Worm (Caenorhabditis elegans) whole organism, young adult: Measurements from ENCODE around the gene math-10.

ENCODE experiments used
- C17E4.6 ChIP-seq: fragments of 200-800 bp; sonication (Bioruptor generic); IDR thresholded peaks from 2 replicates; pipeline ENCODE4 v1.3.6; 2022; ENCODE audit warnings: missing genetic modification reagents, missing genetic modification characterization, missing compliant biosample characterization
- F22D6.2 ChIP-seq: sonication (generic microtip); optimal IDR thresholded peaks from 2 replicates; lab custom pipeline; 2016; ENCODE audit warnings: mild to moderate bottlenecking, missing genetic modification characterization, missing compliant biosample characterization
- F57A8.1 ChIP-seq: fragments of 200-800 bp; sonication (Bioruptor generic); optimal IDR thresholded peaks from 2 replicates; lab custom pipeline; 2018; ENCODE audit warnings: mild to moderate bottlenecking, missing genetic modification characterization, moderate library complexity, missing compliant biosample characterization
- F57C9.4 ChIP-seq: sonication (generic microtip); optimal IDR thresholded peaks from 2 replicates; lab custom pipeline; 2017; ENCODE audit warnings: mild to moderate bottlenecking, missing genetic modification characterization, missing compliant biosample characterization
- T26A5.8 ChIP-seq: sonication (generic microtip); optimal IDR thresholded peaks from 2 replicates; lab custom pipeline; 2016; ENCODE audit warnings: missing genetic modification characterization, missing compliant biosample characterization
- Y95B8A.8 ChIP-seq: fragments of 200-800 bp; sonication (Bioruptor generic); IDR thresholded peaks from 2 replicates; pipeline ENCODE4 v1.3.6; 2022; ENCODE audit warnings: missing genetic modification reagents, missing genetic modification characterization, missing compliant biosample characterization
- aptf-2 ChIP-seq: fragments of 200-800 bp; sonication (Bioruptor generic); conservative IDR thresholded peaks from 2 replicates; pipeline ENCODE4 v1.3.6; 2022; ENCODE audit warnings: missing genetic modification reagents, missing genetic modification characterization, missing compliant biosample characterization
- atf-7 ChIP-seq: sonication (generic microtip); optimal IDR thresholded peaks from 2 replicates; lab custom pipeline; 2017; ENCODE audit warnings: mild to moderate bottlenecking, missing genetic modification characterization, missing compliant biosample characterization
- bed-2 ChIP-seq: fragments of 200-800 bp; sonication (Bioruptor generic); IDR thresholded peaks from 2 replicates; pipeline ENCODE4 v1.3.6; 2022; ENCODE audit warnings: missing genetic modification reagents, missing genetic modification characterization, missing compliant biosample characterization
- ceh-27 ChIP-seq: fragments of 200-800 bp; sonication (Bioruptor generic); optimal IDR thresholded peaks from 2 replicates; lab custom pipeline; 2018; ENCODE audit warnings: mild to moderate bottlenecking, missing genetic modification characterization, moderate library complexity, missing compliant biosample characterization
- chd-7 ChIP-seq: sonication (generic microtip); optimal IDR thresholded peaks from 2 replicates; lab custom pipeline; 2016; ENCODE audit warnings: mild to moderate bottlenecking, missing genetic modification characterization, moderate library complexity, missing compliant biosample characterization
- dox-1 ChIP-seq: fragments of 200-800 bp; sonication (Bioruptor generic); IDR thresholded peaks from 2 replicates; pipeline ENCODE4 v1.3.6; 2022; ENCODE audit warnings: missing genetic modification reagents, missing genetic modification characterization, missing compliant biosample characterization
- dpff-1 ChIP-seq: sonication (generic microtip); optimal IDR thresholded peaks from 2 replicates; lab custom pipeline; 2017; ENCODE audit warnings: mild to moderate bottlenecking, missing genetic modification characterization, missing compliant biosample characterization
- ets-4 ChIP-seq: fragments of 200-800 bp; sonication (Bioruptor generic); optimal IDR thresholded peaks from 2 replicates; lab custom pipeline; 2018; ENCODE audit warnings: mild to moderate bottlenecking, missing genetic modification characterization, missing compliant biosample characterization
- hmg-1.2 ChIP-seq: fragments of 200-800 bp; sonication (Bioruptor generic); IDR thresholded peaks from 2 replicates; pipeline ENCODE4 v1.3.6; 2022; ENCODE audit warnings: missing genetic modification reagents, missing genetic modification characterization, missing compliant biosample characterization
- hmg-20 ChIP-seq: fragments of 200-800 bp; sonication (Bioruptor generic); IDR thresholded peaks from 2 replicates; pipeline ENCODE4 v1.3.6; 2022; ENCODE audit warnings: missing genetic modification reagents, missing genetic modification characterization, missing compliant biosample characterization
- hrde-1 ChIP-seq: sonication (generic microtip); optimal IDR thresholded peaks from 2 replicates; lab custom pipeline; 2016; ENCODE audit warnings: missing genetic modification characterization, mild to moderate bottlenecking, missing compliant biosample characterization, moderate library complexity, missing genotype, missing genetic modification reagents, borderline replicate concordance
- lag-1 ChIP-seq: fragments of 200-800 bp; sonication (Bioruptor generic); IDR thresholded peaks from 2 replicates; pipeline ENCODE4 v1.3.6; 2022; ENCODE audit warnings: missing genetic modification reagents, missing genetic modification characterization, missing compliant biosample characterization
- lsy-27 ChIP-seq: sonication (generic microtip); optimal IDR thresholded peaks from 2 replicates; lab custom pipeline; 2017; ENCODE audit warnings: missing genetic modification characterization, mild to moderate bottlenecking, missing compliant biosample characterization, antibody characterized with exemption, missing genotype, borderline replicate concordance; ENCODE audit not compliant: insufficient read depth
- mcd-1 ChIP-seq: fragments of 200-800 bp; sonication (Bioruptor generic); IDR thresholded peaks from 2 replicates; pipeline ENCODE4 v1.3.6; 2022; ENCODE audit warnings: missing genetic modification reagents, missing genetic modification characterization, missing compliant biosample characterization
- mel-28 ChIP-seq: sonication (generic microtip); optimal IDR thresholded peaks from 2 replicates; lab custom pipeline; 2016; ENCODE audit warnings: borderline replicate concordance, mild to moderate bottlenecking, missing genetic modification characterization, missing compliant biosample characterization
- nfya-2 ChIP-seq: fragments of 200-800 bp; sonication (Bioruptor generic); IDR thresholded peaks from 2 replicates; pipeline ENCODE4 v1.3.6; 2022; ENCODE audit warnings: missing genetic modification reagents, missing genetic modification characterization, missing compliant biosample characterization
- nfyb-1 ChIP-seq: fragments of 200-800 bp; sonication (Bioruptor generic); IDR thresholded peaks from 2 replicates; pipeline ENCODE4 v1.3.6; 2022; ENCODE audit warnings: missing genetic modification reagents, missing genetic modification characterization, missing compliant biosample characterization
- nhr-80 ChIP-seq: sonication (generic microtip); optimal IDR thresholded peaks from 2 replicates; lab custom pipeline; 2016; ENCODE audit warnings: missing genetic modification characterization, missing compliant biosample characterization
- nhr-90 ChIP-seq: sonication (generic microtip); optimal IDR thresholded peaks from 2 replicates; lab custom pipeline; 2016; ENCODE audit warnings: missing genotype, mild to moderate bottlenecking, missing genetic modification characterization, missing compliant biosample characterization
- rec-8 ChIP-seq, 2 experiments: sonication (generic microtip); optimal IDR thresholded peaks; 2 replicates each; lab custom pipeline; 2016; ENCODE audit warnings: mild to moderate bottlenecking in 2 of 2, missing genetic modification characterization in 2 of 2, missing genetic modification reagents in 2 of 2, missing genotype in 2 of 2, missing biosample characterization in 1 of 2, missing compliant biosample characterization in 1 of 2, moderate library complexity in 1 of 2
- tbp1 ChIP-seq: fragments of 200-800 bp; sonication (Bioruptor generic); optimal IDR thresholded peaks from 2 replicates; lab custom pipeline; 2018; ENCODE audit warnings: mild to moderate bottlenecking, missing genetic modification characterization, missing compliant biosample characterization
- tbx-9 ChIP-seq: sonication (generic microtip); optimal IDR thresholded peaks from 2 replicates; lab custom pipeline; 2016; ENCODE audit warnings: borderline replicate concordance, missing genetic modification characterization, inconsistent platforms, missing compliant biosample characterization
- tlf-1 ChIP-seq: fragments of 200-800 bp; sonication (Bioruptor generic); optimal IDR thresholded peaks from 2 replicates; lab custom pipeline; 2018; ENCODE audit warnings: mild to moderate bottlenecking, missing genetic modification characterization, missing compliant biosample characterization
- unc-130 ChIP-seq: sonication (generic microtip); optimal IDR thresholded peaks from 2 replicates; lab custom pipeline; 2016; ENCODE audit warnings: missing genetic modification reagents, missing genetic modification characterization, missing compliant biosample characterization
- ztf-22 ChIP-seq: fragments of 200-800 bp; sonication (Bioruptor generic); optimal IDR thresholded peaks from 2 replicates; lab custom pipeline; 2018; ENCODE audit warnings: mild to moderate bottlenecking, missing genetic modification characterization, moderate library complexity, missing compliant biosample characterization
- ztf-26 ChIP-seq: sonication (generic microtip); optimal IDR thresholded peaks from 2 replicates; lab custom pipeline; 2017; ENCODE audit warnings: missing genetic modification characterization, missing compliant biosample characterization
- ztf-28 ChIP-seq: fragments of 200-800 bp; sonication (Bioruptor generic); IDR thresholded peaks from 2 replicates; pipeline ENCODE4 v1.3.6; 2022; ENCODE audit warnings: missing genetic modification reagents, missing genetic modification characterization, missing compliant biosample characterization

The math-10 gene

DNA sequence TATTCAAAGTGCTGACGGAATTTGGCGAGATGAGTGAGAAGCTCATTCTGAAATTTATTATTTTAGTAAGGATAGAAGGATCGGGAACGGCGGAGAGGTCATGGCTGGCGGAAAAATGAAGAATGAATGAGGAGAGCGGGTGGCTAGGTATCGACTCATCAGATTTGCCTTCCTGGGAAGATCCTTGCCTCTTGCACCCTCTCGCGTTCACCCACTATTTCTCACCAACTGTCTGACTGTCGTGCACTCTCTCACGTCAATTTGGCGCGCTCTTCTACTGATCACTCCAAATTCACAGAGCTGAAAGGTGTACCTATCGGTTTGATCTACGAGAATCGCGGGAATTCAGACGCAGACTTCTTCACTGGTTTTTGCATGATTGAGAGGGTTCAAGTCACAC, 23.2 kb upstream of the math-10 start, which contains the start of gene fbxb-97 (continued):
- peak; percentile 20; the same call in 1 of the 2 replicates for TF ChIP-seq hmg-1.2 (GFP tag; lab: Robert Waterston, UW)

- TF ChIP-seq C17E4.6 (GFP tag; lab: Robert Waterston, UW) (no peak), ztf-28 (GFP tag; lab: Robert Waterston, UW) (no peak), chd-7 (tag; lab: Kevin White, UChicago) (no peak), Y95B8A.8 (GFP tag; lab: Robert Waterston, UW) (no peak), nhr-90 (tag; lab: Kevin White, UChicago) (no peak), aptf-2 (no peak)
Measured at ce11 chrII:1850299-1850698, 21.0 kb upstream of the math-10 start, which contains the start of gene fbxb-96. Gene fbxb-96, minus strand, starts transcription at chrII:1850399.

- TF ChIP-seq tlf-1 (GFP tag; lab: Kevin White, UChicago) (no peak), tbx-9 (tag; lab: Kevin White, UChicago) (no peak), hrde-1 (tag; lab: Kevin White, UChicago) (no peak), mel-28 (tag; lab: Kevin White, UChicago) (no peak)
- TF ChIP-seq, all 124 proteins: peak for 0
Measured at ce11 chrII:1850840-1851294, 20.5 kb upstream of the math-10 start, which contains the start of gene C52E2.3. Gene C52E2.3, plus strand, starts transcription at chrII:1851244.

DNA sequence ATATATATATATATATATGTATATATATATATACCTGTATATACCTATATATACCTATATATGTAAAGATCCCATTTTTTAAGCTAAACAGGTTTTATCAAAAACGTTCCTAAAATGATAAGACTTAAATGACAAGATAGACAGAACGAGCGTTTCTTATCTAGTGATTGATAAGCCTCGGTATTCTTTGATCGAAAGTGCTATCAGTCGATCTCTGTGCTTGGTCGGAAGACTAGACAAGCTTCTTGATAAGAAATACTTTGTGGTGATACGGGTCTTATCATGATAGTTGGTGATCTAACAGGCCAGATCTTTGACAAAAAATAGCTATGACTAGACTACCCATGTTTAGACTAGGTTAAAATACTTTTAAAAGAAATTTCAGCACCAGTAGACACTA, 19.6 kb upstream of the math-10 start:
- TF ChIP-seq tbp1 (peak; percentile 42), lsy-27 (no peak), F22D6.2 (tag; lab: Kevin White, UChicago) (no peak), unc-130 (GFP tag; lab: Kevin White, UChicago) (no peak), nfyb-1 (peak; percentile 45; the same call in 1 of the 2 replicates), mcd-1 (GFP tag; lab: Robert Waterston, UW) (0 out of 2 replicates have a peak, but pooled peaks have one; percentile 21), hmg-20 (GFP tag; lab: Robert Waterston, UW) (no peak), ets-4 (GFP tag; lab: Kevin White, UChicago) (peak; percentile 85), nhr-90 (tag; lab: Kevin White, UChicago) (no peak), dox-1 (GFP tag; lab: Robert Waterston, UW) (peak; percentile 73), bed-2 (GFP tag; lab: Robert Waterston, UW) (no peak), hrde-1 (tag; lab: Kevin White, UChicago) (no peak), atf-7 (peak; percentile 56), ceh-27 (GFP tag; lab: Kevin White, UChicago) (no peak), ztf-22 (GFP tag; lab: Kevin White, UChicago) (peak; percentile 82), lag-1 (GFP tag; lab: Robert Waterston, UW) (no peak), aptf-2 (no peak), F57C9.4 (tag; lab: Kevin White, UChicago) (no peak), nfya-2 (GFP tag; lab: Robert Waterston, UW) (no peak), rec-8 (tag; optimal IDR thresholded peaks at IDR 0.05; lab: Kevin White, UChicago) (no peak), ztf-26 (peak; percentile 7), F57A8.1 (GFP tag; lab: Kevin White, UChicago) (no peak), nhr-80 (tag; lab: Kevin White, UChicago) (peak; percentile 91), dpff-1 (tag; lab: Kevin White, UChicago) (no peak), T26A5.8 (tag; lab: Kevin White, UChicago) (no peak)
